Worm (Caenorhabditis elegans) whole organism, L4/young adult: ENCODE data around the gene ent-2.

ENCODE experiments used
- dao-5 ChIP-seq: sonication (generic microtip); optimal IDR thresholded peaks from 2 replicates; lab custom pipeline; 2016; ENCODE audit warnings: missing genotype, missing genetic modification characterization, moderate library complexity, missing compliant biosample characterization
- him-1 ChIP-seq: sonication (generic microtip); optimal IDR thresholded peaks from 2 replicates; lab custom pipeline; 2016; ENCODE audit warnings: missing genotype, missing genetic modification reagents, missing genetic modification characterization, missing compliant biosample characterization

ce11 chrX:15590347-15590928, 10.4 kb upstream of the ent-2 start, which contains the start of gene gas-1:
- TF ChIP-seq dao-5 (tag; lab: Kevin White, UChicago) (no peak), him-1 (tag; lab: Kevin White, UChicago) (no peak)
